Worm (Caenorhabditis elegans): ENCODE results near the gene W02D7.4.

W02D7.4 gene

ce11 chrV:8285455-8285854, 11.9 kb downstream of the W02D7.4 start:
- no peak for TF ChIP-seq ceh-36 (tag; optimal IDR thresholded peaks at IDR 0.05)
- TF ChIP-seq flt-1 (GFP tag; IDR thresholded peaks at IDR 0.05), result no peak
- TF ChIP-seq scrt-1 (GFP tag; IDR thresholded peaks at IDR 0.05), result no peak
- no peak for TF ChIP-seq tra-4 (tag; optimal IDR thresholded peaks at IDR 0.05)
- TF ChIP-seq hmg-4 (GFP tag; optimal IDR thresholded peaks at IDR 0.05), result no peak

ce11 chrV:8284800-8285199, 12.6 kb downstream of the W02D7.4 start, which contains the start of gene slc-17.5:
Gene slc-17.5, minus strand, starts transcription at chrV:8284900.
- TF ChIP-seq tbx-37 (GFP tag; conservative IDR thresholded peaks at IDR 0.05) (no peak), ceh-36 (tag; optimal IDR thresholded peaks at IDR 0.05) (no peak), ama-1 (optimal IDR thresholded peaks at IDR 0.05) (no peak), sea-1 (GFP tag; conservative IDR thresholded peaks at IDR 0.05) (no peak), hmg-4 (GFP tag; optimal IDR thresholded peaks at IDR 0.05) (no peak), aly-1 (tag; optimal IDR thresholded peaks at IDR 0.05) (no peak), hnd-1 (tag; optimal IDR thresholded peaks at IDR 0.05) (no peak), hmbx-1 (tag; optimal IDR thresholded peaks at IDR 0.05) (no peak), scrt-1 (GFP tag; IDR thresholded peaks at IDR 0.05) (no peak), ceh-13 (GFP tag; optimal IDR thresholded peaks at IDR 0.05) (no peak)

- no peak for TF ChIP-seq flt-1 (GFP tag; IDR thresholded peaks at IDR 0.05)
- TF ChIP-seq sea-1 (GFP tag; conservative IDR thresholded peaks at IDR 0.05), result no peak
- no peak for TF ChIP-seq B0310.2 (tag; optimal IDR thresholded peaks at IDR 0.05)
- TF ChIP-seq ets-7 (tag; optimal IDR thresholded peaks at IDR 0.05), result no peak
- no peak for TF ChIP-seq tbx-37 (GFP tag; conservative IDR thresholded peaks at IDR 0.05)
- no peak for TF ChIP-seq scrt-1 (GFP tag; IDR thresholded peaks at IDR 0.05)
- no peak for TF ChIP-seq hmg-4 (GFP tag; optimal IDR thresholded peaks at IDR 0.05)
Observed at ce11 chrV:8282933-8283332, 14.5 kb downstream of the W02D7.4 start.

- TF ChIP-seq hmbx-1 (tag; optimal IDR thresholded peaks at IDR 0.05), result no peak
- TF ChIP-seq sea-1 (GFP tag; conservative IDR thresholded peaks at IDR 0.05), result no peak
- TF ChIP-seq hmg-4 (GFP tag; optimal IDR thresholded peaks at IDR 0.05), result no peak
- no peak for TF ChIP-seq tbx-11 (GFP tag; IDR thresholded peaks at IDR 0.05)
- no peak for TF ChIP-seq scrt-1 (GFP tag; IDR thresholded peaks at IDR 0.05)
- no peak for TF ChIP-seq hnd-1 (tag; optimal IDR thresholded peaks at IDR 0.05)
- TF ChIP-seq tbx-37 (GFP tag; conservative IDR thresholded peaks at IDR 0.05), result no peak
- no peak for TF ChIP-seq tra-4 (tag; optimal IDR thresholded peaks at IDR 0.05)
- no peak for TF ChIP-seq aly-1 (tag; optimal IDR thresholded peaks at IDR 0.05)
- TF ChIP-seq F13C5.2 (tag; optimal IDR thresholded peaks at IDR 0.05), result no peak
- no peak for TF ChIP-seq ceh-36 (tag; optimal IDR thresholded peaks at IDR 0.05)
Observed at ce11 chrV:8281646-8282045, 15.8 kb downstream of the W02D7.4 start.

- no peak for TF ChIP-seq hmg-4 (GFP tag; optimal IDR thresholded peaks at IDR 0.05)
- TF ChIP-seq hnd-1 (tag; optimal IDR thresholded peaks at IDR 0.05), result no peak
- TF ChIP-seq scrt-1 (GFP tag; IDR thresholded peaks at IDR 0.05), result no peak
- TF ChIP-seq ama-1 (optimal IDR thresholded peaks at IDR 0.05), result no peak
- TF ChIP-seq ceh-36 (tag; optimal IDR thresholded peaks at IDR 0.05), result no peak
- TF ChIP-seq B0310.2 (tag; optimal IDR thresholded peaks at IDR 0.05), result no peak
Observed at ce11 chrV:8280770-8281169, 16.6 kb downstream of the W02D7.4 start, which contains the start of gene str-135. Gene str-135, minus strand, starts transcription at chrV:8280870.

ce11 chrV:8278830-8279229, 18.6 kb downstream of the W02D7.4 start, which contains the start of gene str-136:
Gene str-136, minus strand, starts transcription at chrV:8278930.
- TF ChIP-seq sea-1 (GFP tag; conservative IDR thresholded peaks at IDR 0.05) (no peak), tbx-11 (GFP tag; IDR thresholded peaks at IDR 0.05) (no peak), scrt-1 (GFP tag; IDR thresholded peaks at IDR 0.05) (no peak), B0310.2 (tag; optimal IDR thresholded peaks at IDR 0.05) (no peak), hnd-1 (tag; optimal IDR thresholded peaks at IDR 0.05) (no peak), ets-7 (tag; optimal IDR thresholded peaks at IDR 0.05) (no peak), tbx-37 (GFP tag; conservative IDR thresholded peaks at IDR 0.05) (no peak), tra-4 (tag; optimal IDR thresholded peaks at IDR 0.05) (no peak), aly-1 (tag; optimal IDR thresholded peaks at IDR 0.05) (no peak)

ce11 chrV:8271995-8272394, 25.4 kb downstream of the W02D7.4 start, which contains the start of gene asp-5:
Gene asp-5, plus strand, starts transcription at chrV:8272385.
- TF ChIP-seq ceh-13 (GFP tag; optimal IDR thresholded peaks at IDR 0.05), result no peak
- no peak for TF ChIP-seq B0310.2 (tag; optimal IDR thresholded peaks at IDR 0.05)
- no peak for TF ChIP-seq aly-1 (tag; optimal IDR thresholded peaks at IDR 0.05)
- no peak for TF ChIP-seq tra-4 (tag; optimal IDR thresholded peaks at IDR 0.05)
- no peak for TF ChIP-seq tbx-11 (GFP tag; IDR thresholded peaks at IDR 0.05)
- no peak for TF ChIP-seq F13C5.2 (tag; optimal IDR thresholded peaks at IDR 0.05)
- TF ChIP-seq hmbx-1 (tag; optimal IDR thresholded peaks at IDR 0.05), result no peak

- TF ChIP-seq B0310.2 (tag; optimal IDR thresholded peaks at IDR 0.05) (no peak), ama-1 (optimal IDR thresholded peaks at IDR 0.05) (no peak), scrt-1 (GFP tag; IDR thresholded peaks at IDR 0.05) (no peak), F13C5.2 (tag; optimal IDR thresholded peaks at IDR 0.05) (no peak), hmg-4 (GFP tag; optimal IDR thresholded peaks at IDR 0.05) (no peak), flt-1 (GFP tag; IDR thresholded peaks at IDR 0.05) (no peak), sea-1 (GFP tag; conservative IDR thresholded peaks at IDR 0.05) (no peak), tra-4 (tag; optimal IDR thresholded peaks at IDR 0.05) (no peak), pes-1 (GFP tag; IDR thresholded peaks at IDR 0.05) (no peak), hnd-1 (tag; optimal IDR thresholded peaks at IDR 0.05) (no peak), ets-7 (tag; optimal IDR thresholded peaks at IDR 0.05) (no peak), hmbx-1 (tag; optimal IDR thresholded peaks at IDR 0.05) (no peak), ceh-13 (GFP tag; optimal IDR thresholded peaks at IDR 0.05) (no peak), tbx-37 (GFP tag; conservative IDR thresholded peaks at IDR 0.05) (no peak)
Observed at ce11 chrV:8271395-8271794, 26.0 kb downstream of the W02D7.4 start.

Data from whole organism, early embryonic.